Worm (Caenorhabditis elegans): Measurements from ENCODE around the gene T22G5.3.

The T22G5.3 gene

DNA sequence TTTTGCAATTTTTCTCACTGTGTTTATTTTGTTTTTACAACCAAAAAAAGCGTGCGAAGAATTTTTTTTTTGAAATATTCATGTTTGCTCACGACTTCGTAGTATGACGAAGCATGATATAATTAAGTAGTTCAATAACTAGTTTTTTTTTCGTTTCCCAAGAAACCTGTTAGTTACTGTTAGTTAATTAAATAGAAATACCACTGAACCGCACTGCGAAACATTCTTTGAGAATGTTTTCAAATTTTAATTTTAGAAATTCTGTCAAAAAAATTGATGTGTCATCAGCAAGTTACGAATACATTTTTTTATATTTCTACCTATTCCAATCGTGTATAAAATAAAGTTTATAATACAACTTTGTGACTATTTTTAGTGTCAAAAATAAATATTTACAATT is 45.7 kb downstream of the T22G5.3 start, which contains the start of gene srxa-12:
srxa-12 (plus strand) TSS at position 301 of the 400 bp plus-strand sequence.
- TF ChIP-seq F37D6.2 (tag; optimal IDR thresholded peaks at IDR 0.05) (no peak), dmd-9 (GFP tag; IDR thresholded peaks at IDR 0.05) (no peak), skn-1 (tag; optimal IDR thresholded peaks at IDR 0.05) (no peak), madf-9 (GFP tag; conservative IDR thresholded peaks at IDR 0.05) (no peak), tag-97 (GFP tag; IDR thresholded peaks at IDR 0.05) (no peak), mdt-29 (GFP tag; IDR thresholded peaks at IDR 0.05) (no peak), daf-12 (tag; optimal IDR thresholded peaks at IDR 0.05) (no peak), hmg-1.1 (GFP tag; IDR thresholded peaks at IDR 0.05) (no peak), snpc-4 (tag; optimal IDR thresholded peaks at IDR 0.05) (no peak), F10B5.3 (tag; optimal IDR thresholded peaks at IDR 0.05) (no peak), T26A8.4 (GFP tag; IDR thresholded peaks at IDR 0.05) (no peak), fkh-10 (GFP tag; optimal IDR thresholded peaks at IDR 0.05) (no peak)

DNA sequence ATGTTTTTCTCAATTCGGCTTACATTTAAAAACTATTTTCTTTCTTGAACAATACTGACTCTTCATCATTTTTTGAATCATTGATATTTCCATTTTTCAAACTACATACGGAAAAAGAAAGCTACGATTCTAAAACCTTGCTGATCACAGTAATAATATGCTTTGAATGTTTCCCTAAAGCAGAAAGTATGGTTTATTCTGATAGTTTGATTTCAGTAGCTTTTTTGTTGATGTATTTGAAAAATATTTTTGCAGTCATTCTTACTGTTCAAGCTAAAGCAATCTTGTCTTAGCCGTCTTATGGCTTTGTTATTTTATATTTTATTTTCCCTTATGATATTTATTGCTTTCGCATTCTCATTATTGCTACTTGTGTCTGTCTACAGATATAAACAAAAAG is 48.8 kb downstream of the T22G5.3 start, which contains the start of gene srxa-13:
srxa-13 (plus strand) TSS at position 301 of the 400 bp plus-strand sequence.
- no peak for TF ChIP-seq lin-1 (GFP tag; IDR thresholded peaks at IDR 0.05)
- TF ChIP-seq nhr-41 (GFP tag; IDR thresholded peaks at IDR 0.05) = no peak
- no peak for TF ChIP-seq nhr-48 (tag; optimal IDR thresholded peaks at IDR 0.05)
- TF ChIP-seq egl-27 (tag; optimal IDR thresholded peaks at IDR 0.05) = no peak
- TF ChIP-seq spr-3 (GFP tag; optimal IDR thresholded peaks at IDR 0.05) = no peak
- no peak for TF ChIP-seq mxl-3 (GFP tag; optimal IDR thresholded peaks at IDR 0.05)
- no peak for TF ChIP-seq Y75B8A.6 (GFP tag; IDR thresholded peaks at IDR 0.05)
- TF ChIP-seq tag-97 (GFP tag; IDR thresholded peaks at IDR 0.05) = no peak
- no peak for TF ChIP-seq saeg-2 (GFP tag; IDR thresholded peaks at IDR 0.05)
- TF ChIP-seq nhr-11 (tag; optimal IDR thresholded peaks at IDR 0.05) = no peak
- TF ChIP-seq nhr-237 (tag; optimal IDR thresholded peaks at IDR 0.05) = no peak
- TF ChIP-seq lin-13 (GFP tag; optimal IDR thresholded peaks at IDR 0.05) = no peak
- no peak for TF ChIP-seq tra-1 (GFP tag; IDR thresholded peaks at IDR 0.05)
- no peak for TF ChIP-seq ceh-28 (tag; optimal IDR thresholded peaks at IDR 0.05)
- no peak for TF ChIP-seq T20F7.1 (GFP tag; optimal IDR thresholded peaks at IDR 0.05)
- no peak for TF ChIP-seq ZK337.2 (GFP tag; IDR thresholded peaks at IDR 0.05)
- no peak for TF ChIP-seq zip-11 (GFP tag; IDR thresholded peaks at IDR 0.05)
- no peak for TF ChIP-seq hmg-1.1 (GFP tag; IDR thresholded peaks at IDR 0.05)

DNA sequence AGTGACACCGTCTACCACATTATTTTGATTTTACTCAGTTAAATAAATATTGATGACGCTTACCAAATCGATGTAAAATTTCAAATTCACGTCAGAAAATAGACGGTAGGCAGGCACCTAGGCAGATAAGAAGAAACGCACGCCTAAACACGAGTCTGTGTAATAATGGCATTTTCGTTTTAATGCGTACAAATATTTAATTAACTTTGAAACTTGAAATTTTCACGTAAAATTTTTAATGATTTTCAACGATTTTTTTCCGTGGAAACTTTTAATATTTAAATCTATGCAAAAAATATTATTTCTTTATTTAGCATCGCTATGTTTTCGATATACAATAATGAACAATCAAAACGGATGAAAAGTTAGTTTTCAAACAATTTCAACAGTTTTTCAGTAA is 50.5 kb downstream of the T22G5.3 start, which contains the start of gene C06B3.16:
C06B3.16 (plus strand) TSS at position 301 of the 400 bp plus-strand sequence.
- TF ChIP-seq aha-1 (tag) = peak; percentile 18
- no peak for TF ChIP-seq ces-1 (GFP tag; optimal IDR thresholded peaks at IDR 0.05)

- TF ChIP-seq unc-62 (GFP tag; optimal IDR thresholded peaks at IDR 0.05 in 1 of 2) (peak in 1 of 2 experiments; percentile 34), unc-62 (tag; optimal IDR thresholded peaks at IDR 0.05) (no peak), aha-1 (tag) (peak; percentile 94), spr-3 (GFP tag; optimal IDR thresholded peaks at IDR 0.05) (no peak)
These were observed 51.2 kb downstream of the T22G5.3 start for ce11 chrV:13931952-13932351.
